Fruit fly (Drosophila melanogaster) whole organism, wandering third instar larva: Measurements from ENCODE around the gene pasi2.
A peak's percentile ranks its signal among the peaks of the same experiment; 100 is the strongest.

Experiments used
- Abd-B ChIP-seq: fragments of >200 bp; optimal IDR thresholded peaks from 2 replicates; lab custom pipeline; 2017; ENCODE audit warnings: missing biosample characterization, missing genetic modification characterization
- CG32264 ChIP-seq: fragments of 200-800 bp; sonication (Bioruptor generic); optimal IDR thresholded peaks from 2 replicates; lab custom pipeline; 2016; ENCODE audit warnings: missing biosample characterization, missing genetic modification characterization
- CrebA ChIP-seq: fragments of 200-800 bp; sonication (Bioruptor generic); optimal IDR thresholded peaks from 2 replicates; lab custom pipeline; 2016; ENCODE audit warnings: missing biosample characterization, mild to moderate bottlenecking, missing genetic modification characterization, borderline replicate concordance
- Dfd ChIP-seq: fragments of >200 bp; optimal IDR thresholded peaks from 2 replicates; lab custom pipeline; 2017; ENCODE audit warnings: missing biosample characterization, missing genetic modification characterization
- Dif ChIP-seq: fragments of 200-275, 200-300 bp; sonication (Bioruptor generic); optimal IDR thresholded peaks from 2 replicates; lab custom pipeline; 2018; ENCODE audit warnings: missing biosample characterization, missing genetic modification characterization; ENCODE audit not compliant: partially characterized antibody
- GATAd ChIP-seq: sonication (Bioruptor generic); optimal IDR thresholded peaks from 2 replicates; lab custom pipeline; 2016; ENCODE audit warnings: missing biosample characterization, missing genetic modification characterization
- HLH106 ChIP-seq: fragments of 200-800 bp; optimal IDR thresholded peaks from 3 replicates; lab custom pipeline; 2019; ENCODE audit warnings: missing biosample characterization, mild to moderate bottlenecking, missing genetic modification characterization, moderate library complexity
- Hnf4 ChIP-seq: fragments of 200-800 bp; sonication (Bioruptor generic); optimal IDR thresholded peaks from 2 replicates; lab custom pipeline; 2016; ENCODE audit warnings: missing biosample characterization, mild to moderate bottlenecking, missing genetic modification characterization
- Hr78 ChIP-seq: fragments of >200 bp; optimal IDR thresholded peaks from 2 replicates; lab custom pipeline; 2017; ENCODE audit warnings: missing biosample characterization, missing genetic modification characterization
- Hr83 ChIP-seq: fragments of 200-300 bp; sonication (Bioruptor generic); optimal IDR thresholded peaks from 2 replicates; lab custom pipeline; 2016; ENCODE audit warnings: missing biosample characterization, mild to moderate bottlenecking, missing genetic modification characterization, moderate library complexity; ENCODE audit not compliant: poor library complexity, severe bottlenecking
- Myc ChIP-seq: fragments of >200 bp; optimal IDR thresholded peaks from 2 replicates; lab custom pipeline; 2017
- N ChIP-seq: fragments of >200 bp; optimal IDR thresholded peaks from 2 replicates; lab custom pipeline; 2018; ENCODE audit warnings: missing biosample characterization, missing external identifiers, missing genetic modification characterization
- OdsH ChIP-seq: fragments of 200-800 bp; sonication (Bioruptor generic); optimal IDR thresholded peaks from 2 replicates; lab custom pipeline; 2016; ENCODE audit warnings: missing biosample characterization, mild to moderate bottlenecking, missing genetic modification characterization
- Rel ChIP-seq, 2 experiments: fragments of 200-800 bp; sonication (Bioruptor generic) in 1 of 2; optimal IDR thresholded peaks; 2 replicates in 1 of 2; 3 replicates in 1 of 2; lab custom pipeline; 2016 to 2019; ENCODE audit warnings: mild to moderate bottlenecking in 2 of 2, missing biosample characterization in 2 of 2, missing genetic modification characterization in 2 of 2, moderate library complexity in 1 of 2
- Sp1 ChIP-seq: fragments of 200-800 bp; sonication (Bioruptor generic); optimal IDR thresholded peaks from 3 replicates; lab custom pipeline; 2019; ENCODE audit warnings: missing biosample characterization, mild to moderate bottlenecking, missing genetic modification characterization, moderate library complexity
- Vsx2 ChIP-seq: fragments of 200-300, 225-300 bp; sonication (Bioruptor generic); optimal IDR thresholded peaks from 2 replicates; lab custom pipeline; 2018; ENCODE audit warnings: missing biosample characterization, missing genetic modification characterization; ENCODE audit not compliant: partially characterized antibody
- brk ChIP-seq: fragments of 200-800 bp; sonication (Bioruptor generic); optimal IDR thresholded peaks from 2 replicates; lab custom pipeline; 2016; ENCODE audit warnings: missing biosample characterization, mild to moderate bottlenecking, missing genetic modification characterization
- dl ChIP-seq, 2 experiments: fragments of 175-275, 200-275 bp in 1 of 2; fragments of 200-275 bp in 1 of 2; sonication (Bioruptor generic); optimal IDR thresholded peaks; lab custom pipeline; 2018; ENCODE audit warnings: mild to moderate bottlenecking in 2 of 2, missing biosample characterization in 2 of 2, missing genetic modification characterization in 2 of 2, moderate library complexity in 2 of 2; ENCODE audit not compliant: partially characterized antibody in 2 of 2, insufficient read depth in 1 of 2
- dmrt93B ChIP-seq: fragments of 200-800 bp; sonication (Bioruptor generic); optimal IDR thresholded peaks from 2 replicates; lab custom pipeline; 2018; ENCODE audit warnings: missing biosample characterization, mild to moderate bottlenecking, missing genetic modification characterization
- ey ChIP-seq: fragments of 200-800 bp; sonication (Bioruptor generic); optimal IDR thresholded peaks from 2 replicates; lab custom pipeline; 2016; ENCODE audit warnings: missing biosample characterization, missing genetic modification characterization
- foxo ChIP-seq, 2 experiments: fragments of 200-800 bp; sonication (Bioruptor generic); optimal IDR thresholded peaks; 2 replicates in 1 of 2; 3 replicates in 1 of 2; lab custom pipeline; 2016 to 2017; ENCODE audit warnings: missing biosample characterization in 2 of 2, missing genetic modification characterization in 2 of 2
- fru ChIP-seq: fragments of 200-800 bp; sonication (Bioruptor generic); optimal IDR thresholded peaks from 3 replicates; lab custom pipeline; 2016; ENCODE audit warnings: missing biosample characterization, mild to moderate bottlenecking, missing genetic modification characterization
- h ChIP-seq: fragments of 200-800 bp; sonication (Bioruptor generic); optimal IDR thresholded peaks from 3 replicates; lab custom pipeline; 2016; ENCODE audit warnings: missing biosample characterization, mild to moderate bottlenecking, missing genetic modification characterization
- jim ChIP-seq: fragments of 175-275, 200-325 bp; sonication (Bioruptor generic); optimal IDR thresholded peaks from 2 replicates; lab custom pipeline; 2016; ENCODE audit warnings: missing biosample characterization, mild to moderate bottlenecking, missing genetic modification characterization
- lola ChIP-seq: fragments of >200 bp; optimal IDR thresholded peaks from 2 replicates; lab custom pipeline; 2017; ENCODE audit warnings: missing biosample characterization, missing genetic modification characterization
- pan ChIP-seq: fragments of >200 bp; optimal IDR thresholded peaks from 2 replicates; lab custom pipeline; 2017
- psq ChIP-seq: fragments of 200-800 bp; sonication (Bioruptor generic); optimal IDR thresholded peaks from 3 replicates; lab custom pipeline; 2017; ENCODE audit warnings: missing biosample characterization, mild to moderate bottlenecking, missing genetic modification characterization, moderate library complexity
- rgr ChIP-seq: fragments of 200-800 bp; sonication (Bioruptor generic); optimal IDR thresholded peaks from 3 replicates; lab custom pipeline; 2016; ENCODE audit warnings: missing biosample characterization, mild to moderate bottlenecking, missing genetic modification characterization
- sage ChIP-seq: fragments of 200-800 bp; sonication (Bioruptor generic); optimal IDR thresholded peaks from 2 replicates; lab custom pipeline; 2016; ENCODE audit warnings: missing biosample characterization, mild to moderate bottlenecking, missing genetic modification characterization
- sv ChIP-seq: fragments of 200-800 bp; sonication (Bioruptor generic); optimal IDR thresholded peaks from 3 replicates; lab custom pipeline; 2016; ENCODE audit warnings: missing biosample characterization, missing genetic modification characterization
- tai ChIP-seq: sonication (Bioruptor generic); optimal IDR thresholded peaks from 2 replicates; lab custom pipeline; 2016; ENCODE audit warnings: missing biosample characterization, missing genetic modification characterization
- woc ChIP-seq: sonication (Bioruptor generic); optimal IDR thresholded peaks from 2 replicates; lab custom pipeline; 2016; ENCODE audit warnings: missing biosample characterization, mild to moderate bottlenecking, missing genetic modification characterization

Gene pasi2

dm6 chr3R:9355195-9355594 is 20.2 kb downstream of the pasi2 start, which contains the start of gene CG43675:
TSS of gene CG43675 (plus strand) at chr3R:9355495.
- TF ChIP-seq pan (lab: Kevin White, UChicago) (no peak), CG32264 (no peak), Hr83 (GFP tag; lab: Kevin White, UChicago) (no peak), psq (no peak), OdsH (GFP tag; lab: Kevin White, UChicago) (no peak), Vsx2 (no peak), ey (GFP tag; lab: Kevin White, UChicago) (no peak), brk (GFP tag; lab: Kevin White, UChicago) (no peak), Dfd (GFP tag; lab: Kevin White, UChicago) (no peak), dl (GFP tag; optimal IDR thresholded peaks at IDR 0.05; lab: Kevin White, UChicago; ENCODE audit: insufficient read depth in 1 of 2, partially characterized antibody in 2 of 2) (no peak)

- TF ChIP-seq jim = no peak
- peak; percentile 5 for TF ChIP-seq Dif (GFP tag; lab: Kevin White, UChicago)
- no peak for TF ChIP-seq Vsx2
Observed at dm6 chr3R:9359393-9359792, 24.4 kb downstream of the pasi2 start.

- TF ChIP-seq HLH106 (tag; lab: Kevin White, UChicago) (no peak), Rel (GFP tag; optimal IDR thresholded peaks at IDR 0.05; lab: Kevin White, UChicago) (no peak), Rel (tag; optimal IDR thresholded peaks at IDR 0.05; lab: Kevin White, UChicago) (peak; percentile 87), jim (no peak)
Observed at dm6 chr3R:9363066-9363719, 28.2 kb downstream of the pasi2 start, which contains the start of gene CG18473. TSS of gene CG18473 (plus strand) at chr3R:9363305.

dm6 chr3R:9365121-9365520 is 30.2 kb downstream of the pasi2 start, which contains the start of gene Srr:
TSS of gene Srr (plus strand) at chr3R:9365398.
- TF ChIP-seq Hr83 (GFP tag; lab: Kevin White, UChicago) (no peak), psq (no peak), CG32264 (no peak), Hr78 (no peak), N (GFP tag; lab: Kevin White, UChicago) (no peak), sv (no peak), HLH106 (tag; lab: Kevin White, UChicago) (no peak), sage (GFP tag; lab: Kevin White, UChicago) (no peak), Sp1 (GFP tag; lab: Kevin White, UChicago) (no peak), Dfd (GFP tag; lab: Kevin White, UChicago) (no peak), CrebA (GFP tag; lab: Kevin White, UChicago) (no peak), Dif (GFP tag; lab: Kevin White, UChicago) (no peak), foxo (GFP tag; optimal IDR thresholded peaks at IDR 0.05; lab: Kevin White, UChicago) (no peak), dl (GFP tag; optimal IDR thresholded peaks at IDR 0.05; lab: Kevin White, UChicago; ENCODE audit: insufficient read depth in 1 of 2, partially characterized antibody in 2 of 2) (no peak), rgr (GFP tag; lab: Kevin White, UChicago) (no peak), Myc (no peak), woc (no peak), h (no peak), fru (GFP tag; lab: Kevin White, UChicago) (no peak), tai (GFP tag; lab: Kevin White, UChicago) (no peak)

dm6 chr3R:9365893-9366500 is 31.0 kb downstream of the pasi2 start:
- no peak for TF ChIP-seq sage (GFP tag; lab: Kevin White, UChicago)
- TF ChIP-seq GATAd (GFP tag; lab: Kevin White, UChicago) = no peak
- peak; percentile 27 for TF ChIP-seq brk (GFP tag; lab: Kevin White, UChicago)
- peak; percentile 14 for TF ChIP-seq Hnf4 (GFP tag; lab: Kevin White, UChicago)
- TF ChIP-seq Dfd (GFP tag; lab: Kevin White, UChicago) = no peak
- TF ChIP-seq Rel (GFP tag; optimal IDR thresholded peaks at IDR 0.05; lab: Kevin White, UChicago) = no peak
- no peak for TF ChIP-seq Rel (tag; optimal IDR thresholded peaks at IDR 0.05; lab: Kevin White, UChicago)
- TF ChIP-seq CrebA (GFP tag; lab: Kevin White, UChicago) = no peak
- TF ChIP-seq pan (lab: Kevin White, UChicago) = no peak
- TF ChIP-seq Abd-B (GFP tag; lab: Kevin White, UChicago) = no peak
- no peak for TF ChIP-seq foxo (GFP tag; optimal IDR thresholded peaks at IDR 0.05; lab: Kevin White, UChicago)
- TF ChIP-seq lola (GFP tag; lab: Kevin White, UChicago) = no peak
- TF ChIP-seq h = peak; percentile 24
- TF ChIP-seq sv = no peak
- no peak for TF ChIP-seq dmrt93B (GFP tag; lab: Kevin White, UChicago)
- TF ChIP-seq, all 38 proteins: peak for 3
